Fruit fly (Drosophila melanogaster) whole organism, pupa: ENCODE results near the gene Stam.

Experiments
- CG10348 ChIP-seq: fragments of 200-800 bp; sonication (Bioruptor generic); IDR thresholded peaks from 2 replicates; pipeline ENCODE4 v1.3.6; 2022; ENCODE audit warnings: missing biosample characterization, missing genetic modification characterization
- CG12605 ChIP-seq: fragments of 200-800 bp; sonication (Bioruptor generic); IDR thresholded peaks from 2 replicates; pipeline ENCODE4 v1.3.6; 2022; ENCODE audit warnings: missing biosample characterization, missing genetic modification characterization
- CG13204 ChIP-seq: fragments of 200-800 bp; sonication (Bioruptor generic); optimal IDR thresholded peaks from 2 replicates; lab custom pipeline; 2018; ENCODE audit warnings: missing biosample characterization, mild to moderate bottlenecking, missing genetic modification characterization, moderate library complexity
- CG14655 ChIP-seq: fragments of 200-800 bp; sonication (Bioruptor generic); optimal IDR thresholded peaks from 3 replicates; lab custom pipeline; 2017; ENCODE audit warnings: mild to moderate bottlenecking, missing biosample characterization, missing genetic modification reagents, missing genetic modification characterization
- CG15710 ChIP-seq: fragments of 200-800 bp; sonication (Bioruptor generic); optimal IDR thresholded peaks from 2 replicates; lab custom pipeline; 2018; ENCODE audit warnings: missing biosample characterization, mild to moderate bottlenecking, missing genetic modification characterization, moderate library complexity
- CG17806 ChIP-seq: fragments of 200-800 bp; sonication (Bioruptor generic); optimal IDR thresholded peaks from 2 replicates; lab custom pipeline; 2018; ENCODE audit warnings: missing biosample characterization, mild to moderate bottlenecking, missing genetic modification characterization, moderate library complexity
- CG32121 ChIP-seq: fragments of 200-800 bp; sonication (Bioruptor generic); IDR thresholded peaks from 2 replicates; pipeline ENCODE4 v1.3.6; 2022; ENCODE audit warnings: missing biosample characterization, missing genetic modification characterization
- CG34367 ChIP-seq: fragments of 200-800 bp; sonication (Bioruptor generic); optimal IDR thresholded peaks from 2 replicates; lab custom pipeline; 2018; ENCODE audit warnings: missing biosample characterization, mild to moderate bottlenecking, missing genetic modification characterization
- CG4496 ChIP-seq: fragments of 200-800 bp; sonication (Bioruptor generic); IDR thresholded peaks from 3 replicates; pipeline ENCODE4 v1.3.6; 2022; ENCODE audit warnings: missing biosample characterization, missing genetic modification characterization
- CG8159 ChIP-seq: fragments of 200-800 bp; sonication (Bioruptor generic); optimal IDR thresholded peaks from 3 replicates; lab custom pipeline; 2018; ENCODE audit warnings: missing biosample characterization, mild to moderate bottlenecking, missing genetic modification characterization, moderate library complexity
- CG8301 ChIP-seq: fragments of 200-800 bp; sonication (Bioruptor generic); optimal IDR thresholded peaks from 2 replicates; lab custom pipeline; 2018; ENCODE audit warnings: missing biosample characterization, mild to moderate bottlenecking, missing genetic modification characterization
- CG9948 ChIP-seq: fragments of 200-800 bp; sonication (Bioruptor generic); optimal IDR thresholded peaks from 2 replicates; lab custom pipeline; 2018; ENCODE audit warnings: missing biosample characterization, mild to moderate bottlenecking, missing genetic modification characterization, moderate library complexity
- D1 ChIP-seq: fragments of 200-800 bp; sonication (Bioruptor generic); optimal IDR thresholded peaks from 2 replicates; lab custom pipeline; 2018; ENCODE audit warnings: missing biosample characterization, mild to moderate bottlenecking, missing genetic modification characterization, moderate library complexity
- EcR ChIP-seq: fragments of 200-800 bp; sonication (Bioruptor generic); optimal IDR thresholded peaks from 3 replicates; lab custom pipeline; 2019; ENCODE audit warnings: missing biosample characterization, missing genetic modification characterization, mild to moderate bottlenecking, moderate library complexity, missing genetic modification reagents
- Ets98B ChIP-seq: fragments of 200-800 bp; sonication (Bioruptor generic); IDR thresholded peaks from 2 replicates; pipeline ENCODE4 v1.3.6; 2022; ENCODE audit warnings: missing biosample characterization, missing genetic modification characterization
- Pif1A ChIP-seq: fragments of 200-800 bp; sonication (Bioruptor generic); optimal IDR thresholded peaks from 3 replicates; lab custom pipeline; 2016; ENCODE audit warnings: missing biosample characterization, missing genetic modification characterization
- Pif1B ChIP-seq: fragments of 200-800 bp; sonication (Bioruptor generic); optimal IDR thresholded peaks from 3 replicates; lab custom pipeline; 2016; ENCODE audit warnings: missing biosample characterization, missing genetic modification characterization
- Snoo ChIP-seq: fragments of 200-800 bp; sonication (Bioruptor generic); optimal IDR thresholded peaks from 3 replicates; lab custom pipeline; 2017; ENCODE audit warnings: missing biosample characterization, mild to moderate bottlenecking, missing genetic modification characterization, inconsistent platforms
- fd96Ca ChIP-seq: fragments of 200-800 bp; sonication (Bioruptor generic); IDR thresholded peaks from 3 replicates; pipeline ENCODE4 v1.3.6; 2022; ENCODE audit warnings: missing biosample characterization, missing genetic modification characterization
- gl ChIP-seq: fragments of 200-800 bp; sonication (Bioruptor generic); optimal IDR thresholded peaks from 2 replicates; lab custom pipeline; 2018; ENCODE audit warnings: missing biosample characterization, mild to moderate bottlenecking, missing genetic modification characterization
- rn ChIP-seq: fragments of 200-800 bp; sonication (Bioruptor generic); IDR thresholded peaks from 2 replicates; pipeline ENCODE4 v1.3.6; 2022; ENCODE audit warnings: missing biosample characterization, missing genetic modification characterization

The Stam gene

DNA sequence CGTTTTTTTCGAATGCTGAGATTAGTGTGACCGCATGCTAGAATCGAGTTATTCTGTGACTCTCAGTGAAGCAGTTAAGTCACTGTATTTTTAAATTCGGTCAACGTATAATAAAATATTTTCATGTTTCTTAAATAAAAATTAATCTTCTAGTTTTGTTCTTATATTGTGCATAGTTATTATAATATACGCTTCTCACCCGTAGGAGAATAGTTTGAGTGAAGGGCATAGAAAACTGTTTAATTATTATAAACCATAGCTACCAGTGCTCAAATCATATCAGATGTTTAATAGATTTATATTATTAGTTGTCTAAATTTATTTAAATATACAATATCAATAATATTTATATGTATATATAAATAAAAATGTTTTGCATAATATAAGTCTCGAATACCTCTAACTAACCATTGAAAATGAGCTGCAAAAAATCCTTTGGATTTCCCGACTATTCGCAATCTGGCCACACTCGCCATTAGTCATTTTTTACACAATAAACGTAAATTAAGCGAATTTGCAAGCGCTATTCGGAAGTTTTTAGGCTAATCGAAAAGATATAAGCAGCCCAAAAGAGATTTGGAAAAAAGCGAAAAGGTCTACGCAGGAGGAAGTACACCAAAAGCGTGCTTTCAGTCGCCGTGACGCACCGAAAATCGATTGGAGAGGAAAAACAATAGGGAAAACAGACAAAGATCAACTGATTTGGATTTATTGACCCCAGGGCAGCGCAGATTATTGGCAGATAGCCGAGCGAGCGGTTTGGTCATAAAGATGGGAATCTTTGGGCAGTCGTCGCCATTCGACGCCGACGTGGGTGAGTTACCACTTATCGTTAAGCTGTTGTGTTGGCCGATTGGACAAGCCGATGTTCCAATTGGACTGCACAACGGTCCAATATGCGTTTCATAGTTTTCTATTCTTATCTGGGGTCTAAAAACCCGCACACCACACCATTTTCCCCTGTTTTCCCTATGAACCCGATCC, at the start of gene Stam, which contains the start of gene aurB:
TSS of gene Stam (plus strand) at position 473 of the 984 bp plus-strand sequence.
TSS of gene aurB (minus strand) at position 31 of the 984 bp plus-strand sequence.
- TF ChIP-seq Snoo (tag; lab: Kevin White, UChicago) (peak; percentile 5), CG4496 (GFP tag; lab: Robert Waterston, UW) (0 out of 3 replicates have a peak, but pooled peaks have one; percentile 21), CG17806 (tag; lab: Kevin White, UChicago) (peak; percentile 37), CG13204 (GFP tag; lab: Kevin White, UChicago) (no peak), CG8159 (tag; lab: Kevin White, UChicago) (peak; percentile 55), CG8301 (peak; percentile 16), D1 (tag; lab: Kevin White, UChicago) (no peak), CG32121 (peak; percentile 48; the same call in 1 of the 2 replicates), EcR (GFP tag; lab: Kevin White, UChicago) (peak; percentile 71), CG12605 (GFP tag; lab: Robert Waterston, UW) (0 out of 2 replicates have a peak, but pooled peaks have one; percentile 17), CG9948 (peak; percentile 45), CG10348 (GFP tag; lab: Robert Waterston, UW) (no peak), CG34367 (peak; percentile 22), Ets98B (GFP tag; lab: Robert Waterston, UW) (peak; percentile 29), rn (GFP tag; lab: Robert Waterston, UW) (no peak), CG15710 (peak; percentile 63)
- TF ChIP-seq, all 21 proteins: peak for 12

DNA sequence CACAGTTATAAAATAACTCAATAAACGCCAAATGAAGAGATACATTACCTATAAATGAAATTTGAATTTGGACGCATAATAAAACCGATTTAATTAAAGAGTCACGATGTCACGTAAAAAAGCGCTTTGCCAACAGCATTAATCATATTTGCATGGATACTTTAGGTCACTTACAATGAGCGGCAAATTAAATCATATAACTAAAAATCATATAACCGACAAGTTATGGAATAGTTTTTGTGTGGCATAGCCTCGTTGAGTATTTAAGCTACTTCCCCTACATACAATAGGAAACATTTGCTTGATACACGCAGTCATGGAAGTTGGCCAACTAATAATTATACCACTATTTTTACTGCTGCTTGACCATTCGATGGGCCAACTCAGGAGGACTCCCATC, 39.5 kb upstream of the Stam start, which contains the start of gene CG6508:
TSS of gene CG6508 (plus strand) at position 301 of the 400 bp plus-strand sequence.
- TF ChIP-seq CG34367 (no peak), CG13204 (GFP tag; lab: Kevin White, UChicago) (no peak)

DNA sequence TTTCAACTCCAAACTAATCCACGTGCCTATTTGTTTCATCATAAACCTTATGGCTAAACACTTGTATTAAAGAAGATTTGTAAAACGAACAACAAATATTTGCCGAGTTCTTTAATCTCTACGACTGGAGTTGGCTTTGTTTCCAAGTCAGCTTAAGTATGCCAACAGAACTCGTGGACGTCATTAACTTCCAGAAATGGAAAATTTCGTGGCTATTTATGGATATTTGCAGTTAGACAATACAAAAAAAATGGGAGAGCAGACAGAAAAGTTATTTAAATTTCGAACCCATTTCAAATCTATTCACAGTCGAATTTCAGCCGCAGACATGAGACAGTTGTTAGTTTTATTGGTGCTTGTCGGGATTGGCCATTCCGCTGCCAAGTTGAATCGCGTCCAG, 37.9 kb upstream of the Stam start, which contains the start of gene CG17134:
TSS of gene CG17134 (plus strand) at position 301 of the 400 bp plus-strand sequence.
- TF ChIP-seq CG4496 (GFP tag; lab: Robert Waterston, UW), result no peak
- no peak for TF ChIP-seq Ets98B (GFP tag; lab: Robert Waterston, UW)
- no peak for TF ChIP-seq CG34367
- TF ChIP-seq CG15710, result no peak
- no peak for TF ChIP-seq Pif1A (GFP tag; lab: Kevin White, UChicago)
- TF ChIP-seq D1 (tag; lab: Kevin White, UChicago), result no peak
- no peak for TF ChIP-seq Pif1B (GFP tag; lab: Kevin White, UChicago)
- no peak for TF ChIP-seq rn (GFP tag; lab: Robert Waterston, UW)
- no peak for TF ChIP-seq fd96Ca
- no peak for TF ChIP-seq EcR (GFP tag; lab: Kevin White, UChicago)
- no peak for TF ChIP-seq CG13204 (GFP tag; lab: Kevin White, UChicago)
- TF ChIP-seq CG9948, result no peak
- TF ChIP-seq CG8159 (tag; lab: Kevin White, UChicago), result no peak
- no peak for TF ChIP-seq CG10348 (GFP tag; lab: Robert Waterston, UW)
- TF ChIP-seq gl (tag; lab: Kevin White, UChicago), result no peak
- no peak for TF ChIP-seq CG17806 (tag; lab: Kevin White, UChicago)
- no peak for TF ChIP-seq CG12605 (GFP tag; lab: Robert Waterston, UW)
- no peak for TF ChIP-seq CG32121
- no peak for TF ChIP-seq Snoo (tag; lab: Kevin White, UChicago)
- TF ChIP-seq, all 21 proteins: peak for 0

DNA sequence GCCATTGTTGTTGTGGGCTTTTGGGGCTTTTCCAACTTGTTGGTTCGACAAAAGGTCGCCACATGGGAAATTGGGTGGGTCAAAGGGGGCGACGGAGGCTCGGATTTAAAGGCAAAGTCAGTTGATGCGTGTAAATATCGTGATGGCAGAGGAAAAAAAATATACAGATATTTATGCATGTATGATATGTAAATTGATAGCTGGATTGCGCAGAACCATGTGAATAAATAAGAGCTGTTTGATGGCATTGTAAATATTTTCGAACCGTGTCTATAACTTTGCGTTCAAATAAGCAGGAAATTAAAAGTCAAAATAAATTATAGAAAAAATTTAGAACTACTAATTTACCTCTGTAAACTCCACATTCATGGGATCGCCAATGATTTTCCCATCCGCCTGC, 35.7 kb upstream of the Stam start:
- TF ChIP-seq fd96Ca, result no peak
- TF ChIP-seq CG17806 (tag; lab: Kevin White, UChicago), result no peak
- TF ChIP-seq CG32121, result no peak
- no peak for TF ChIP-seq CG14655 (GFP tag; lab: Kevin White, UChicago)
- no peak for TF ChIP-seq CG13204 (GFP tag; lab: Kevin White, UChicago)
- no peak for TF ChIP-seq CG8159 (tag; lab: Kevin White, UChicago)
- TF ChIP-seq EcR (GFP tag; lab: Kevin White, UChicago), result no peak
- no peak for TF ChIP-seq CG15710
- TF ChIP-seq CG10348 (GFP tag; lab: Robert Waterston, UW), result no peak
- no peak for TF ChIP-seq CG8301
- TF ChIP-seq CG9948, result no peak
- TF ChIP-seq CG12605 (GFP tag; lab: Robert Waterston, UW), result no peak
- no peak for TF ChIP-seq Pif1B (GFP tag; lab: Kevin White, UChicago)
- no peak for TF ChIP-seq Snoo (tag; lab: Kevin White, UChicago)
- TF ChIP-seq Ets98B (GFP tag; lab: Robert Waterston, UW), result no peak
- TF ChIP-seq rn (GFP tag; lab: Robert Waterston, UW), result no peak

DNA sequence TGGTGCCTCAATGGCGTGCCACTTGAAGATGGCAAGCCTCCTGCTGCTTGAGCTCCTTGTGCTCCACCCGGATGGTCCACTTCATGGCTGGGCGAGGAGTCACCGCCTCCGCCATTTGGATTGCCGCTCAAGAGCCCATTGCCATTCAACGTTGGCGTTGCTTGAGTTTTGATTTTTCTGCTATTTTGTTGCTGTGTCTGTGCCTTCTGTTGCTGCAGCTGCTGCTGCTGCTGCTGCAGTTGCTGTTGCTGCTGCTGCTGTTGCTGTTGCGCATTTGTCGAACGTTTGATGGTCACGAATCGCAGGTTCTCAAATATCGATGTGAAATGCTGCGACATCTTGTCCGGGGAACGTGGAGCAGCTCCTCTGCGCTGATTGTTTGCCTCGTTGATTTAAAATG, 26.7 kb upstream of the Stam start:
- TF ChIP-seq fd96Ca, result no peak

DNA sequence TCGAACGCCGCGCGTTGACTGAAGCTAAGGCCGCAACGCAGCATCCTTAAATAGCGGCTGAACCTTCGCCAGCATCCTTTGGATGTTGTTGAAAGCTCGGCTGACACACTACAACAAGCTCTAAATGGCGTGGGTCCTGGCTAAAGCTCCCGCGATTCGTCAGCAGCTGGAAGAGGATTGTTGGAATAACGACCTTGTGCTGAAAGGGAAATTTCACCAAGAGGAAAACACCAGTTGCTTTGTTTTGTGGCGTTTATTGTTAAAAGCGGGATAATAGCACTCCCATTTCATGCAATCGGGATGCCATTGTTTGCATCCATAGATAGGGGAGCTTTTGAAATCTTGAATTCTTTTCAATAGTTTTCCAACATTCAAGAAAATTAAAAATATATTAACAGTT, 20.8 kb upstream of the Stam start, which contains the start of gene Nos:
TSS of gene Nos (minus strand) at position 21 of the 400 bp plus-strand sequence.
- no peak for TF ChIP-seq CG8301
- TF ChIP-seq CG12605 (GFP tag; lab: Robert Waterston, UW), result peak; percentile 76
